Fruit fly (Drosophila melanogaster): ENCODE measurements around the gene CG9663.

dm6 chr2L:3302958-3303842 lies at the start of gene CG9663:
- TF ChIP-seq CG8478 (optimal IDR thresholded peaks at IDR 0.05) (no peak), CTCF (optimal IDR thresholded peaks at IDR 0.05) (peak in 1 of 2 experiments; percentile 29)

Data from S2 (cell line).